Worm (Caenorhabditis elegans) whole organism, L3 larva: ENCODE measurements around the gene math-5.

ENCODE experiments used
- ama-1 ChIP-seq: fragments of 150-350 bp; optimal IDR thresholded peaks from 2 replicates; lab custom pipeline; 2018
- ceh-16 ChIP-seq: sonication (generic microtip); optimal IDR thresholded peaks from 2 replicates; lab custom pipeline; 2017; ENCODE audit warnings: missing biosample characterization, missing genetic modification characterization
- elt-1 ChIP-seq: fragments of 150-350 bp; optimal IDR thresholded peaks from 2 replicates; lab custom pipeline; 2014; ENCODE audit warnings: missing biosample characterization, missing genetic modification characterization
- fkh-10 ChIP-seq: sonication (generic microtip); optimal IDR thresholded peaks from 2 replicates; lab custom pipeline; 2017; ENCODE audit warnings: missing biosample characterization, missing genetic modification reagents, missing genetic modification characterization
- jun-1 ChIP-seq: fragments of 150-350 bp; optimal IDR thresholded peaks from 2 replicates; lab custom pipeline; 2014; ENCODE audit warnings: missing biosample characterization, missing genetic modification reagents, missing genetic modification characterization
- nhr-12 ChIP-seq: fragments of 150-350 bp; optimal IDR thresholded peaks from 2 replicates; lab custom pipeline; 2014; ENCODE audit warnings: missing biosample characterization, missing genetic modification characterization
- nhr-76 ChIP-seq: fragments of 150-350 bp; sonication (generic microtip); optimal IDR thresholded peaks from 5 replicates; lab custom pipeline; 2014; ENCODE audit warnings: missing biosample characterization, missing genetic modification characterization
- pha-4 ChIP-seq: fragments of 150-350 bp; optimal IDR thresholded peaks from 2 replicates; lab custom pipeline; 2014; ENCODE audit warnings: missing biosample characterization, missing genetic modification reagents, missing genetic modification characterization
- sea-2 ChIP-seq: fragments of 150-350 bp; sonication (generic microtip); optimal IDR thresholded peaks from 4 replicates; lab custom pipeline; 2014; ENCODE audit warnings: missing biosample characterization, missing genetic modification reagents, missing genetic modification characterization
- snpc-4 ChIP-seq: fragments of 150-350 bp; optimal IDR thresholded peaks from 2 replicates; lab custom pipeline; 2014; ENCODE audit warnings: missing biosample characterization, missing genetic modification characterization
- tbx-2 ChIP-seq: sonication (generic microtip); optimal IDR thresholded peaks from 2 replicates; lab custom pipeline; 2016; ENCODE audit warnings: mild to moderate bottlenecking, missing genetic modification characterization, missing compliant biosample characterization
- unc-62 ChIP-seq: fragments of 150-350 bp; sonication (generic microtip); optimal IDR thresholded peaks from 4 replicates; lab custom pipeline; 2014; ENCODE audit warnings: missing biosample characterization, missing genetic modification reagents, missing genetic modification characterization
- zag-1 ChIP-seq: fragments of 150-350 bp; optimal IDR thresholded peaks from 2 replicates; lab custom pipeline; 2014; ENCODE audit warnings: missing biosample characterization, missing genetic modification characterization
- ztf-11 ChIP-seq: fragments of 150-350 bp; optimal IDR thresholded peaks from 2 replicates; lab custom pipeline; 2014; ENCODE audit warnings: missing biosample characterization, missing genetic modification characterization

ce11 chrII:1924459-1924858, 41.9 kb upstream of the math-5 start, which contains the start of gene F52C6.3:
- TF ChIP-seq tbx-2 (tag; lab: Kevin White, UChicago) (no peak), fkh-10 (no peak), ceh-16 (tag; lab: Kevin White, UChicago) (no peak), pha-4 (tag; lab: Kevin White, UChicago) (no peak), nhr-76 (no peak), ama-1 (lab: Kevin White, UChicago) (no peak), zag-1 (tag; lab: Kevin White, UChicago) (no peak), snpc-4 (tag; lab: Kevin White, UChicago) (no peak), sea-2 (GFP tag; lab: Kevin White, UChicago) (no peak), nhr-12 (no peak), jun-1 (tag; lab: Kevin White, UChicago) (no peak), ztf-11 (tag; lab: Kevin White, UChicago) (no peak), elt-1 (tag; lab: Kevin White, UChicago) (no peak), unc-62 (GFP tag; lab: Kevin White, UChicago) (no peak)
